Worm (Caenorhabditis elegans) whole organism, L1 larva: ENCODE data around the gene B0334.13.

ENCODE experiments used
- aha-1 ChIP-seq: fragments of 150-350 bp; optimal IDR thresholded peaks from 2 replicates; lab custom pipeline; 2014; ENCODE audit warnings: missing biosample characterization, missing genetic modification characterization
- aly-2 ChIP-seq: fragments of 150-350 bp; optimal IDR thresholded peaks from 2 replicates; lab custom pipeline; 2014; ENCODE audit warnings: missing biosample characterization, missing genetic modification characterization
- ama-1 ChIP-seq: fragments of 150-350 bp; optimal IDR thresholded peaks from 2 replicates; lab custom pipeline; 2014
- blmp-1 ChIP-seq: fragments of 150-350 bp; optimal IDR thresholded peaks from 2 replicates; lab custom pipeline; 2014; ENCODE audit warnings: missing biosample characterization, missing genetic modification characterization
- egl-27 ChIP-seq, 2 experiments: fragments of 150-350 bp in 1 of 2; sonication (generic microtip); optimal IDR thresholded peaks; 3 replicates each; lab custom pipeline; 2017 to 2018; ENCODE audit warnings: missing biosample characterization in 2 of 2, missing genetic modification characterization in 2 of 2, missing genetic modification reagents in 2 of 2
- jun-1 ChIP-seq: fragments of 150-350 bp; optimal IDR thresholded peaks from 2 replicates; lab custom pipeline; 2014; ENCODE audit warnings: missing biosample characterization, missing genetic modification reagents, missing genetic modification characterization
- mdl-1 ChIP-seq, 2 experiments: fragments of 150-350 bp; optimal IDR thresholded peaks; 2 replicates each; lab custom pipeline; 2014 to 2017; ENCODE audit warnings: missing biosample characterization in 2 of 2, missing genetic modification characterization in 2 of 2, inconsistent platforms in 1 of 2
- mep-1 ChIP-seq: fragments of 150-350 bp; optimal IDR thresholded peaks from 2 replicates; lab custom pipeline; 2014; ENCODE audit warnings: missing biosample characterization, missing genetic modification characterization
- nhr-90 ChIP-seq: sonication (generic microtip); optimal IDR thresholded peaks from 2 replicates; lab custom pipeline; 2016; ENCODE audit warnings: mild to moderate bottlenecking, missing genetic modification characterization, missing compliant biosample characterization; ENCODE audit not compliant: poor library complexity
- pqm-1 ChIP-seq: sonication (generic microtip); optimal IDR thresholded peaks from 3 replicates; lab custom pipeline; 2017; ENCODE audit warnings: missing biosample characterization, missing genetic modification characterization
- skn-1 ChIP-seq: fragments of 150-350 bp; optimal IDR thresholded peaks from 2 replicates; lab custom pipeline; 2014; ENCODE audit warnings: missing biosample characterization, missing genetic modification characterization
- snpc-4 ChIP-seq: fragments of 150-350 bp; optimal IDR thresholded peaks from 2 replicates; lab custom pipeline; 2014; ENCODE audit warnings: missing biosample characterization, missing genetic modification characterization
- unc-62 ChIP-seq: fragments of 150-350 bp; optimal IDR thresholded peaks from 2 replicates; lab custom pipeline; 2014; ENCODE audit warnings: missing biosample characterization, missing genetic modification reagents, missing genetic modification characterization

DNA sequence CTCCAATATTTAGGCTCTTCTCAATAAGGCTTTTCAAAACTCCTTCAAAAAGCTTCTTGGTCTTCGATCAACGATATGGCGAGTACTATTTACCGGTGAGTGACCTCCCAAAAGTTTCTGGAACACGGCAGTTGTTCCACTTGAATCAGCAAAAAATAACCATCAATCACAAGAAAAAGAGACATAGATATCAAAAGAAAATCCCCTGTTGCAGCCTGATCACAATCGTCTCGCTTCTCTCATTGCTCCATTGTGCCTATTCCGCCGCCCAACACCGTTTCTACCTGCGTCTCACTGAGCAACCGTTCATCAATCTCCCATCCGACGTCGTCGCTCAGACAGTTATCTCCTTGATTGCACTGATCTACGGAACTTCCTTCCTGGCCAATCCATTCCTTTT is 8.7 kb downstream of the B0334.13 start, which contains the start of gene emc-5:
- TF ChIP-seq blmp-1 (tag; lab: Kevin White, UChicago) (no peak), ama-1 (lab: Kevin White, UChicago) (no peak), mdl-1 (tag; optimal IDR thresholded peaks at IDR 0.05; lab: Kevin White, UChicago) (no peak), mep-1 (tag; lab: Kevin White, UChicago) (no peak), nhr-90 (no peak), snpc-4 (tag; lab: Kevin White, UChicago) (no peak), aly-2 (tag; lab: Kevin White, UChicago) (no peak), aha-1 (tag; lab: Kevin White, UChicago) (no peak), pqm-1 (no peak), skn-1 (tag; lab: Kevin White, UChicago) (no peak), egl-27 (tag; optimal IDR thresholded peaks at IDR 0.05; lab: Kevin White, UChicago) (no peak), jun-1 (tag; lab: Kevin White, UChicago) (no peak), unc-62 (GFP tag; lab: Kevin White, UChicago) (no peak)
